Fruit fly (Drosophila melanogaster) whole organism, prepupa: ENCODE measurements around the gene CG9263.

Experiments used
- Blimp-1 ChIP-seq: fragments of 200-800 bp; sonication (Bioruptor generic); optimal IDR thresholded peaks from 3 replicates; lab custom pipeline; 2017; ENCODE audit warnings: missing biosample characterization, missing genetic modification characterization, mild to moderate bottlenecking, moderate library complexity, missing genetic modification reagents
- CG10631 ChIP-seq: fragments of 200-800 bp; sonication (Bioruptor generic); optimal IDR thresholded peaks from 2 replicates; lab custom pipeline; 2016; ENCODE audit warnings: missing biosample characterization, missing genetic modification characterization
- CG11902 ChIP-seq: fragments of 200-800 bp; sonication (Bioruptor generic); optimal IDR thresholded peaks from 3 replicates; lab custom pipeline; 2016; ENCODE audit warnings: missing biosample characterization, missing genetic modification characterization
- CG15336 ChIP-seq: fragments of 200-800 bp; sonication (Bioruptor generic); IDR thresholded peaks from 2 replicates; pipeline ENCODE4 v1.3.6; 2022; ENCODE audit warnings: missing biosample characterization, missing genetic modification characterization
- CG16779 ChIP-seq: fragments of 200-800 bp; sonication (Bioruptor generic); optimal IDR thresholded peaks from 3 replicates; lab custom pipeline; 2017; ENCODE audit warnings: missing biosample characterization, mild to moderate bottlenecking, missing genetic modification characterization
- CG3032 ChIP-seq: fragments of 200-800 bp; optimal IDR thresholded peaks from 2 replicates; lab custom pipeline; 2019; ENCODE audit warnings: missing biosample characterization, mild to moderate bottlenecking, missing genetic modification characterization, moderate library complexity
- CG31627 ChIP-seq: fragments of 200-800 bp; sonication (Bioruptor generic); optimal IDR thresholded peaks from 3 replicates; lab custom pipeline; 2016; ENCODE audit warnings: missing biosample characterization, missing genetic modification characterization
- CG32006 ChIP-seq: fragments of 200-800 bp; sonication (Bioruptor generic); optimal IDR thresholded peaks from 3 replicates; lab custom pipeline; 2017; ENCODE audit warnings: missing biosample characterization, mild to moderate bottlenecking, missing genetic modification characterization
- CG34406 ChIP-seq: fragments of 200-800 bp; sonication (Bioruptor generic); optimal IDR thresholded peaks from 3 replicates; lab custom pipeline; 2016; ENCODE audit warnings: missing biosample characterization, missing genetic modification characterization
- CG3919 ChIP-seq: fragments of 200-800 bp; sonication (Bioruptor generic); optimal IDR thresholded peaks from 3 replicates; lab custom pipeline; 2016; ENCODE audit warnings: missing biosample characterization, missing genetic modification characterization
- CG4318 ChIP-seq: fragments of 200-800 bp; sonication (Bioruptor generic); optimal IDR thresholded peaks from 3 replicates; lab custom pipeline; 2017; ENCODE audit warnings: missing biosample characterization, mild to moderate bottlenecking, missing genetic modification characterization
- CG6276 ChIP-seq: fragments of 200-800 bp; sonication (Bioruptor generic); optimal IDR thresholded peaks from 2 replicates; lab custom pipeline; 2017; ENCODE audit warnings: missing biosample characterization, mild to moderate bottlenecking, missing genetic modification characterization
- CG6792 ChIP-seq: fragments of 200-800 bp; sonication (Bioruptor generic); optimal IDR thresholded peaks from 3 replicates; lab custom pipeline; 2016; ENCODE audit warnings: missing biosample characterization, missing genetic modification characterization
- CG7368 ChIP-seq: fragments of 200-800 bp; sonication (Bioruptor generic); optimal IDR thresholded peaks from 3 replicates; lab custom pipeline; 2016; ENCODE audit warnings: missing biosample characterization, missing genetic modification characterization
- CG8319 ChIP-seq: fragments of 200-800 bp; sonication (Bioruptor generic); optimal IDR thresholded peaks from 3 replicates; lab custom pipeline; 2016; ENCODE audit warnings: missing biosample characterization, missing genetic modification characterization
- CG8632 ChIP-seq: fragments of 200-800 bp; sonication (Bioruptor generic); optimal IDR thresholded peaks from 3 replicates; lab custom pipeline; 2016; ENCODE audit warnings: missing biosample characterization, missing genetic modification characterization
- CG9139 ChIP-seq: fragments of 200-800 bp; sonication (Bioruptor generic); optimal IDR thresholded peaks from 3 replicates; lab custom pipeline; 2017; ENCODE audit warnings: missing biosample characterization, mild to moderate bottlenecking, missing genetic modification characterization
- Eip78C ChIP-seq: fragments of 200-800 bp; sonication (Bioruptor generic); peaks from one replicate; lab custom pipeline; 2016; ENCODE audit warnings: missing biosample characterization, missing genetic modification characterization
- Eip93F ChIP-seq: fragments of 200-800 bp; sonication (Bioruptor generic); optimal IDR thresholded peaks from 2 replicates; lab custom pipeline; 2016; ENCODE audit warnings: missing biosample characterization, mild to moderate bottlenecking, missing genetic modification characterization
- Ets21C ChIP-seq: fragments of 200-800 bp; sonication (Bioruptor generic); optimal IDR thresholded peaks from 3 replicates; lab custom pipeline; 2016; ENCODE audit warnings: missing biosample characterization, missing genetic modification characterization
- Hr38 ChIP-seq: sonication (Bioruptor generic); optimal IDR thresholded peaks from 2 replicates; lab custom pipeline; 2016; ENCODE audit warnings: missing biosample characterization, missing genetic modification characterization
- Hr4 ChIP-seq: fragments of 200-800 bp; sonication (Bioruptor generic); optimal IDR thresholded peaks from 3 replicates; lab custom pipeline; 2016; ENCODE audit warnings: missing biosample characterization, missing genetic modification characterization
- Lpt ChIP-seq: fragments of 200-800 bp; sonication (Bioruptor generic); optimal IDR thresholded peaks from 3 replicates; lab custom pipeline; 2016; ENCODE audit warnings: missing biosample characterization, missing genetic modification characterization
- Met ChIP-seq: fragments of 200-800 bp; sonication (Bioruptor generic); optimal IDR thresholded peaks from 3 replicates; lab custom pipeline; 2016; ENCODE audit warnings: missing biosample characterization, missing genetic modification characterization
- Smox ChIP-seq: fragments of 200-800 bp; sonication (Bioruptor generic); optimal IDR thresholded peaks from 3 replicates; lab custom pipeline; 2016; ENCODE audit warnings: missing biosample characterization, missing genetic modification characterization
- Sox102F ChIP-seq: fragments of 200-800 bp; sonication (Bioruptor generic); optimal IDR thresholded peaks from 2 replicates; lab custom pipeline; 2016; ENCODE audit warnings: missing biosample characterization, mild to moderate bottlenecking, missing genetic modification characterization
- Sox14 ChIP-seq: fragments of 200-800 bp; sonication (Bioruptor generic); optimal IDR thresholded peaks from 3 replicates; lab custom pipeline; 2016; ENCODE audit warnings: missing biosample characterization, missing genetic modification characterization
- Sox15 ChIP-seq: fragments of 200-800 bp; sonication (Bioruptor generic); optimal IDR thresholded peaks from 3 replicates; lab custom pipeline; 2016; ENCODE audit warnings: missing biosample characterization, missing genetic modification characterization
- achi ChIP-seq: fragments of 200-800 bp; sonication (Bioruptor generic); optimal IDR thresholded peaks from 3 replicates; lab custom pipeline; 2016; ENCODE audit warnings: missing biosample characterization, missing genetic modification characterization
- cyc ChIP-seq: fragments of 200-800 bp; sonication (Bioruptor generic); optimal IDR thresholded peaks from 3 replicates; lab custom pipeline; 2016; ENCODE audit warnings: missing biosample characterization, missing genetic modification characterization
- eg ChIP-seq: fragments of 200-800 bp; sonication (Bioruptor generic); IDR thresholded peaks from 3 replicates; pipeline ENCODE4 v1.3.6; 2022; ENCODE audit warnings: missing biosample characterization, missing genetic modification characterization
- esn ChIP-seq: fragments of 200-800 bp; sonication (Bioruptor generic); optimal IDR thresholded peaks from 2 replicates; lab custom pipeline; 2016; ENCODE audit warnings: missing biosample characterization, mild to moderate bottlenecking, missing genetic modification characterization, moderate library complexity
- fkh ChIP-seq: fragments of 200-800 bp; sonication (Bioruptor generic); optimal IDR thresholded peaks from 3 replicates; lab custom pipeline; 2017; ENCODE audit warnings: missing biosample characterization, mild to moderate bottlenecking, missing genetic modification characterization, moderate library complexity
- lz ChIP-seq: fragments of 200-800 bp; sonication (Bioruptor generic); optimal IDR thresholded peaks from 3 replicates; lab custom pipeline; 2016; ENCODE audit warnings: missing biosample characterization, missing genetic modification characterization
- net ChIP-seq: fragments of 200-800 bp; sonication (Bioruptor generic); optimal IDR thresholded peaks from 3 replicates; lab custom pipeline; 2016; ENCODE audit warnings: missing biosample characterization, missing genetic modification characterization
- salr ChIP-seq, 2 experiments: fragments of 200-800 bp; sonication (Bioruptor generic); optimal IDR thresholded peaks; 3 replicates each; lab custom pipeline; 2016 to 2018; ENCODE audit warnings: missing biosample characterization in 2 of 2, missing genetic modification characterization in 2 of 2, mild to moderate bottlenecking in 1 of 2
- spab ChIP-seq: fragments of 200-800 bp; sonication (Bioruptor generic); optimal IDR thresholded peaks from 2 replicates; lab custom pipeline; 2017; ENCODE audit warnings: missing biosample characterization, mild to moderate bottlenecking, missing genetic modification characterization, missing genetic modification reagents

The CG9263 gene

DNA sequence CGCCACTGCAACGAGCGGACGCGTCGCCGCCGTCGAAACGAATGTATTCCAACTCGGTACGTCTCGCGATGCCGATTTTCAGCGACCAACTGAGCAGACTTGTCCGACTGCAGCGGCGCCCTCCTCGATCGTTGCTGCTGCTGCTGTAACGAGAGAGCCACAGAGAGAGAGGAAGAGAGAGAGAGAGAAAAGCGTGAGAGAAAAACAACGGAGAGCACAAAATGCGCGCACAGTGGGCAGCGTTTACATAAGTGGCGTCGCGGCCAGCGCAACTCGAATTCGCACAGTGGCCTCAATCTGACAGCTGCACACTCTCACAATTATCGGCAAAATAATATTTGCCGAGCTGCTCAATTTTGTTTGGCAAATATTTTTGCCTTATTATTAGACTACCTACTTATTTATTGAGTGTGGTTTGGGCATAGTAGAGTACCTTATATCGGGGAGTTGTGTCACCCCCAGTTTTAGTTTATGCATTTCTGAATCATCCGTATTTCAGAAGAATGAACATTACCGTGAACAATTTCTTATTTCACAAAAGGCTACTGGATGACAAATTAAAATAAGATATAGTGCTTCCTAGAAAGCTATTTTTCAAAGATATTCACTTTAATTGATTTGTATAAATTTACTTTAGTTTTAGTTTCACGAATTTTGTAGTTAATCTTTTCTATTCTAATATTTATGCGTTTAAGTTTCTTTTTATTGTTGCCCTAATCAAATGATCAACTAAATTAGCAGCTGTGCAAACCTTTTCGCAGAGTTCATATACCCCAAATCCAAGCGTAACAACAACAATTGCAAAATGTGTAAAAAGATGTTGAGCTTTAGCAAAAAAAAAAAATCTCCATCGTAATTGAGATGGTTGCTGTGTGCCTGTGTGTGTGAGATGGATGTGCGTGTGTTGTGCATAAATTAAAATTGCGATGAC lies 28.8 kb downstream of the CG9263 start (continued):
- TF ChIP-seq CG15336 (GFP tag; lab: Robert Waterston, UW): peak; percentile 66; the same call in 1 of the 2 replicates
- TF ChIP-seq CG16779 (tag; lab: Kevin White, UChicago): no peak
- TF ChIP-seq CG32006 (GFP tag; lab: Kevin White, UChicago): peak; percentile 84
- peak; percentile 61 for TF ChIP-seq Sox102F (GFP tag; lab: Kevin White, UChicago)
- peak; percentile 63 for TF ChIP-seq Sox15 (GFP tag; lab: Kevin White, UChicago)
- TF ChIP-seq esn: peak; percentile 86
- peak; percentile 68 for TF ChIP-seq Ets21C (GFP tag; lab: Kevin White, UChicago)
- TF ChIP-seq CG3032 (tag; lab: Kevin White, UChicago): peak; percentile 46
- TF ChIP-seq CG34406 (GFP tag; lab: Kevin White, UChicago): peak; percentile 61
- TF ChIP-seq Sox14 (GFP tag; lab: Kevin White, UChicago): peak; percentile 57
- TF ChIP-seq net (GFP tag; lab: Kevin White, UChicago): peak; percentile 58
- TF ChIP-seq Eip78C (GFP tag; lab: Kevin White, UChicago): peak; percentile 95
- TF ChIP-seq achi (GFP tag; lab: Kevin White, UChicago): peak; percentile 43
- TF ChIP-seq lz (GFP tag; lab: Kevin White, UChicago): peak; percentile 76
- TF ChIP-seq CG11902 (GFP tag; lab: Kevin White, UChicago): peak; percentile 56
- TF ChIP-seq Eip93F (GFP tag; lab: Kevin White, UChicago): no peak
- TF ChIP-seq fkh (GFP tag; lab: Kevin White, UChicago): peak; percentile 66
- TF ChIP-seq salr (GFP tag; optimal IDR thresholded peaks at IDR 0.05; lab: Kevin White, UChicago): peak in 1 of 2 experiments; percentile 69
- TF ChIP-seq Hr38: no peak
- peak; percentile 71 for TF ChIP-seq cyc (GFP tag; lab: Kevin White, UChicago)
- peak; percentile 62 for TF ChIP-seq CG8632
- TF ChIP-seq CG6276 (GFP tag; lab: Kevin White, UChicago): peak; percentile 50
- TF ChIP-seq eg (GFP tag; lab: Robert Waterston, UW): peak; percentile 75
- TF ChIP-seq CG3919 (GFP tag; lab: Kevin White, UChicago): peak; percentile 68
- TF ChIP-seq spab: peak; percentile 12
- TF ChIP-seq Blimp-1: no peak
- peak; percentile 60 for TF ChIP-seq CG6792 (GFP tag; lab: Kevin White, UChicago)
- no peak for TF ChIP-seq Lpt (GFP tag; lab: Kevin White, UChicago)
- TF ChIP-seq CG8319 (GFP tag; lab: Kevin White, UChicago): peak; percentile 11
- peak; percentile 69 for TF ChIP-seq Smox (GFP tag; lab: Kevin White, UChicago)
- TF ChIP-seq CG31627 (GFP tag; lab: Kevin White, UChicago): peak; percentile 68
- TF ChIP-seq Hr4 (GFP tag; lab: Kevin White, UChicago): peak; percentile 69
- peak; percentile 60 for TF ChIP-seq CG4318 (GFP tag; lab: Kevin White, UChicago)
- peak; percentile 51 for TF ChIP-seq CG7368 (GFP tag; lab: Kevin White, UChicago)
- TF ChIP-seq CG10631 (GFP tag; lab: Kevin White, UChicago): peak; percentile 57
- TF ChIP-seq CG9139 (GFP tag; lab: Kevin White, UChicago): peak; percentile 55
- peak; percentile 77 for TF ChIP-seq Met (GFP tag; lab: Kevin White, UChicago)

dm6 chr2L:13513033-13513330 lies 29.4 kb downstream of the CG9263 start:
- no peak for TF ChIP-seq Met (GFP tag; lab: Kevin White, UChicago)
